Fruit fly (Drosophila melanogaster): ENCODE measurements around the gene CG42681.

The CG42681 gene

dm6 chr2L:14706194-14706593 lies 38.0 kb upstream of the CG42681 start (continued):
- TF ChIP-seq zen (tag; optimal IDR thresholded peaks at IDR 0.05) (peak; percentile 76), CG13894 (tag; optimal IDR thresholded peaks at IDR 0.05) (no peak), CG7928 (GFP tag; optimal IDR thresholded peaks at IDR 0.05) (no peak), Spps (tag; optimal IDR thresholded peaks at IDR 0.05) (peak; percentile 16), nerfin-2 (GFP tag; IDR thresholded peaks at IDR 0.05; ENCODE audit: partially characterized antibody) (no peak), tna (GFP tag; IDR thresholded peaks at IDR 0.05; ENCODE audit: partially characterized antibody) (no peak), ssp (GFP tag; IDR thresholded peaks at IDR 0.05) (peak; percentile 64), CG14441 (GFP tag; IDR thresholded peaks at IDR 0.05) (peak; percentile 66), CG1602 (GFP tag; optimal IDR thresholded peaks at IDR 0.05) (peak; percentile 85), CG18011 (GFP tag; optimal IDR thresholded peaks at IDR 0.05) (no peak), Sry-δ (GFP tag; optimal IDR thresholded peaks at IDR 0.05) (peak; percentile 50), CG9817 (tag; optimal IDR thresholded peaks at IDR 0.05) (peak; percentile 66), wor (GFP tag; IDR thresholded peaks at IDR 0.05) (no peak), crol (GFP tag; IDR thresholded peaks at IDR 0.05) (no peak), ase (GFP tag; IDR thresholded peaks at IDR 0.05) (peak; percentile 79; the same call in 2 of the 3 replicates), fd102C (GFP tag; optimal IDR thresholded peaks at IDR 0.05) (peak; percentile 23), Side (GFP tag; optimal IDR thresholded peaks at IDR 0.05) (peak; percentile 76), knrl (GFP tag; IDR thresholded peaks at IDR 0.05; ENCODE audit: partially characterized antibody) (peak; percentile 37; the same call in 1 of the 3 replicates), CG6791 (GFP tag; IDR thresholded peaks at IDR 0.05; ENCODE audit: partially characterized antibody) (peak; percentile 72; the same call in 2 of the 3 replicates), CG2678 (tag; optimal IDR thresholded peaks at IDR 0.05) (peak; percentile 57), lov (optimal IDR thresholded peaks at IDR 0.05) (no peak), lov (GFP tag; IDR thresholded peaks at IDR 0.05) (peak; percentile 73; the same call in 1 of the 3 replicates), tio (GFP tag; optimal IDR thresholded peaks at IDR 0.05) (peak; percentile 15), CG10274 (GFP tag; optimal IDR thresholded peaks at IDR 0.05) (no peak), NfI (GFP tag; optimal IDR thresholded peaks at IDR 0.05) (peak; percentile 81), maf-S (GFP tag; optimal IDR thresholded peaks at IDR 0.05) (peak; percentile 68), CG2116 (GFP tag; optimal IDR thresholded peaks at IDR 0.05) (peak; percentile 20), Dll (GFP tag; IDR thresholded peaks at IDR 0.05; ENCODE audit: partially characterized antibody) (no peak), slbo (GFP tag; IDR thresholded peaks at IDR 0.05) (peak; percentile 73), sens (GFP tag) (peak; percentile 87), onecut (GFP tag; IDR thresholded peaks at IDR 0.05) (peak; percentile 84), HLH4C (GFP tag; IDR thresholded peaks at IDR 0.05; ENCODE audit: partially characterized antibody) (no peak), Sry-β (GFP tag; optimal IDR thresholded peaks at IDR 0.05) (no peak), CG4707 (GFP tag; optimal IDR thresholded peaks at IDR 0.05) (no peak), grau (tag; optimal IDR thresholded peaks at IDR 0.05) (peak; percentile 62), CG9876 (GFP tag; optimal IDR thresholded peaks at IDR 0.05) (peak; percentile 31), Awh (GFP tag; IDR thresholded peaks at IDR 0.05) (peak; percentile 68), CG5180 (GFP tag; optimal IDR thresholded peaks at IDR 0.05) (peak; percentile 31), CG30431 (GFP tag; optimal IDR thresholded peaks at IDR 0.05) (peak; percentile 36), Dek (tag; optimal IDR thresholded peaks at IDR 0.05) (peak; percentile 16), Lhr (GFP tag; optimal IDR thresholded peaks at IDR 0.05) (peak; percentile 90), Optix (GFP tag; IDR thresholded peaks at IDR 0.05) (peak; percentile 41), Ravus (GFP tag; IDR thresholded peaks at IDR 0.05) (no peak), Mrtf (GFP tag; IDR thresholded peaks at IDR 0.05) (peak; percentile 79; the same call in 2 of the 3 replicates), Abd-B (GFP tag; optimal IDR thresholded peaks at IDR 0.05) (peak; percentile 42), CG32767 (GFP tag; IDR thresholded peaks at IDR 0.05) (no peak), schlank (tag; optimal IDR thresholded peaks at IDR 0.05) (no peak), salm (tag; optimal IDR thresholded peaks at IDR 0.05) (no peak), fru (optimal IDR thresholded peaks at IDR 0.05) (no peak), CG14014 (GFP tag; IDR thresholded peaks at IDR 0.05) (peak; percentile 45), CG7357 (GFP tag; IDR thresholded peaks at IDR 0.05) (peak; percentile 25; the same call in 1 of the 3 replicates)

Data from whole organism, embryonic.